Fruit fly (Drosophila melanogaster) whole organism, embryonic: Measurements from ENCODE around the gene CG34292.

Experiments
- Adf1 ChIP-seq: fragments of 200-800 bp; sonication (Bioruptor generic); IDR thresholded peaks from 2 replicates; pipeline ENCODE4 v1.3.6; 2022; ENCODE audit warnings: missing biosample characterization, missing genetic modification characterization
- Bgb ChIP-seq: fragments of 200-800 bp; sonication (Bioruptor generic); IDR thresholded peaks from 2 replicates; pipeline ENCODE4 v1.3.6; 2022; ENCODE audit warnings: missing biosample characterization, missing genetic modification characterization; ENCODE audit not compliant: partially characterized antibody
- Blimp-1 ChIP-seq: fragments of 200-800 bp; sonication (Bioruptor generic); optimal IDR thresholded peaks from 3 replicates; lab custom pipeline; 2018; ENCODE audit warnings: missing biosample characterization, missing genetic modification characterization, mild to moderate bottlenecking, moderate library complexity, missing genetic modification reagents
- CG10431 ChIP-seq: fragments of 200-800 bp; sonication (Bioruptor generic); optimal IDR thresholded peaks from 3 replicates; lab custom pipeline; 2018; ENCODE audit warnings: missing biosample characterization, mild to moderate bottlenecking, missing genetic modification characterization
- CG11560 ChIP-seq: fragments of 200-800 bp; sonication (Bioruptor generic); IDR thresholded peaks from 3 replicates; pipeline ENCODE4 v1.3.6; 2022; ENCODE audit warnings: missing biosample characterization, missing genetic modification characterization
- CG12942 ChIP-seq: fragments of 200-800 bp; sonication (Bioruptor generic); optimal IDR thresholded peaks from 3 replicates; lab custom pipeline; 2016; ENCODE audit warnings: missing biosample characterization, missing genetic modification characterization
- CG16813 ChIP-seq: fragments of 200-800 bp; sonication (Bioruptor generic); IDR thresholded peaks from 3 replicates; pipeline ENCODE4 v1.3.6; 2022; ENCODE audit warnings: missing biosample characterization, missing genetic modification characterization; ENCODE audit not compliant: partially characterized antibody
- CG4404 ChIP-seq: fragments of 200-800 bp; sonication (Bioruptor generic); IDR thresholded peaks from 2 replicates; pipeline ENCODE4 v1.3.6; 2022; ENCODE audit warnings: missing biosample characterization, missing genetic modification characterization
- CG8281 ChIP-seq: fragments of 200-800 bp; sonication (Bioruptor generic); optimal IDR thresholded peaks from 2 replicates; lab custom pipeline; 2018; ENCODE audit warnings: missing biosample characterization, mild to moderate bottlenecking, missing genetic modification characterization, moderate library complexity
- CG9215 ChIP-seq: fragments of 200-800 bp; sonication (Bioruptor generic); IDR thresholded peaks from 2 replicates; pipeline ENCODE4 v1.3.6; 2022; ENCODE audit warnings: missing biosample characterization, missing genetic modification characterization
- CTCF ChIP-seq: fragments of 200-800 bp; sonication (Bioruptor generic); optimal IDR thresholded peaks from 2 replicates; lab custom pipeline; 2017; ENCODE audit warnings: missing biosample characterization, mild to moderate bottlenecking, missing genetic modification characterization, moderate library complexity
- Drgx ChIP-seq: fragments of 200-800 bp; sonication (Bioruptor generic); IDR thresholded peaks from 2 replicates; pipeline ENCODE4 v1.3.6; 2022; ENCODE audit warnings: missing biosample characterization, missing genetic modification characterization
- Ets65A ChIP-seq: fragments of 200-800 bp; sonication (Bioruptor generic); peaks from one replicate; lab custom pipeline; 2016; ENCODE audit warnings: missing biosample characterization, missing genetic modification characterization
- Gug ChIP-seq: fragments of 200-800 bp; sonication (Bioruptor generic); IDR thresholded peaks from 4 replicates; pipeline ENCODE4 v1.3.6; 2022; ENCODE audit warnings: missing biosample characterization, missing genetic modification characterization
- Hr3 ChIP-seq: fragments of 200-800 bp; sonication (Bioruptor generic); optimal IDR thresholded peaks from 3 replicates; lab custom pipeline; 2016; ENCODE audit warnings: missing biosample characterization, missing genetic modification characterization
- Hr39 ChIP-seq: fragments of >200 bp; optimal IDR thresholded peaks from 2 replicates; lab custom pipeline; 2017
- Hr78 ChIP-seq, 2 experiments: fragments of 200-800 bp in 1 of 2; fragments of >200 bp in 1 of 2; sonication (Bioruptor generic) in 1 of 2; optimal IDR thresholded peaks; 2 replicates each; lab custom pipeline; 2017 to 2019; ENCODE audit warnings: missing biosample characterization in 2 of 2, missing genetic modification characterization in 2 of 2, mild to moderate bottlenecking in 1 of 2, moderate library complexity in 1 of 2
- Kr ChIP-seq: fragments of 200-800 bp; sonication (Bioruptor generic); optimal IDR thresholded peaks from 2 replicates; lab custom pipeline; 2017; ENCODE audit warnings: missing biosample characterization, mild to moderate bottlenecking, missing genetic modification characterization
- Trl ChIP-seq, 3 experiments: fragments of >200 bp in 2 of 3; fragments of 200-800 bp in 1 of 3; sonication (Bioruptor generic) in 1 of 3; optimal IDR thresholded peaks; 2 replicates in 1 of 3; 3 replicates in 2 of 3; lab custom pipeline; 2016 to 2017; ENCODE audit warnings: missing biosample characterization in 1 of 3, missing genetic modification characterization in 1 of 3
- amos ChIP-seq: fragments of 200-800 bp; sonication (Bioruptor generic); IDR thresholded peaks from 2 replicates; pipeline ENCODE4 v1.3.6; 2022; ENCODE audit warnings: missing biosample characterization, missing genetic modification characterization; ENCODE audit not compliant: partially characterized antibody
- ato ChIP-seq: fragments of 200-800 bp; sonication (Bioruptor generic); IDR thresholded peaks from 2 replicates; pipeline ENCODE4 v1.3.6; 2022; ENCODE audit warnings: missing biosample characterization, missing genetic modification characterization; ENCODE audit not compliant: partially characterized antibody
- br ChIP-seq: fragments of >200 bp; optimal IDR thresholded peaks from 2 replicates; lab custom pipeline; 2017
- cas ChIP-seq: fragments of 200-800 bp; sonication (Bioruptor generic); IDR thresholded peaks from 2 replicates; pipeline ENCODE4 v1.3.6; 2022; ENCODE audit warnings: missing biosample characterization, missing genetic modification characterization
- chm ChIP-seq: fragments of 200-800 bp; sonication (Bioruptor generic); IDR thresholded peaks from 2 replicates; pipeline ENCODE4 v1.3.6; 2022; ENCODE audit warnings: missing biosample characterization, missing genetic modification characterization
- chn ChIP-seq: fragments of 200-800 bp; sonication (Bioruptor generic); optimal IDR thresholded peaks from 2 replicates; lab custom pipeline; 2016; ENCODE audit warnings: missing biosample characterization, missing genetic modification characterization
- disco-r ChIP-seq: fragments of 200-800 bp; sonication (Bioruptor generic); optimal IDR thresholded peaks from 2 replicates; lab custom pipeline; 2016; ENCODE audit warnings: missing biosample characterization, missing genetic modification characterization
- fd3F ChIP-seq: fragments of 200-800 bp; sonication (Bioruptor generic); optimal IDR thresholded peaks from 2 replicates; lab custom pipeline; 2018; ENCODE audit warnings: missing biosample characterization, mild to moderate bottlenecking, missing genetic modification characterization, moderate library complexity
- lbe ChIP-seq: fragments of 200-800 bp; sonication (Bioruptor generic); optimal IDR thresholded peaks from 2 replicates; lab custom pipeline; 2016; ENCODE audit warnings: missing biosample characterization, mild to moderate bottlenecking, missing genetic modification characterization
- maf-S ChIP-seq: fragments of 200-800 bp; sonication (Bioruptor generic); optimal IDR thresholded peaks from 2 replicates; lab custom pipeline; 2016; ENCODE audit warnings: missing biosample characterization, missing genetic modification characterization
- nerfin-2 ChIP-seq: fragments of 200-800 bp; sonication (Bioruptor generic); IDR thresholded peaks from 2 replicates; pipeline ENCODE4 v1.3.6; 2022; ENCODE audit warnings: missing biosample characterization, missing genetic modification characterization; ENCODE audit not compliant: partially characterized antibody
- otp ChIP-seq: fragments of 200-800 bp; sonication (Bioruptor generic); IDR thresholded peaks from 3 replicates; pipeline ENCODE4, ENCODE4 v1.3.6; 2022; ENCODE audit warnings: missing biosample characterization, missing genetic modification characterization
- pan ChIP-seq, 4 experiments: fragments of >200 bp in 3 of 4; fragments of 200-800 bp in 1 of 4; sonication (Bioruptor generic) in 1 of 4; optimal IDR thresholded peaks in 3 of 4; IDR thresholded peaks in 1 of 4; 2 replicates each; pipeline versions ENCODE4 v1.3.6 to Lab custom; 2017 to 2022; ENCODE audit warnings: missing biosample characterization in 2 of 4, missing genetic modification characterization in 2 of 4, mixed read lengths in 1 of 4
- pnt ChIP-seq: fragments of 200-800 bp; sonication (Bioruptor generic); optimal IDR thresholded peaks from 3 replicates; lab custom pipeline; 2016; ENCODE audit warnings: missing biosample characterization, missing genetic modification characterization
- scrt ChIP-seq: fragments of 200-800 bp; sonication (Bioruptor generic); optimal IDR thresholded peaks from 2 replicates; lab custom pipeline; 2018; ENCODE audit warnings: missing biosample characterization, mild to moderate bottlenecking, missing genetic modification characterization, moderate library complexity
- slbo ChIP-seq: fragments of 200-800 bp; sonication (Bioruptor generic); IDR thresholded peaks from 2 replicates; pipeline ENCODE4 v1.3.6; 2022; ENCODE audit warnings: missing biosample characterization, missing genetic modification characterization
- tgo ChIP-seq: fragments of 200-800 bp; sonication (Bioruptor generic); IDR thresholded peaks from 3 replicates; pipeline ENCODE4 v1.3.6; 2022; ENCODE audit warnings: missing biosample characterization, missing genetic modification characterization
- tin ChIP-seq: fragments of 200-800 bp; sonication (Bioruptor generic); optimal IDR thresholded peaks from 3 replicates; lab custom pipeline; 2016; ENCODE audit warnings: missing biosample characterization, missing genetic modification characterization
- unc-4 ChIP-seq: fragments of 200-800 bp; sonication (Bioruptor generic); IDR thresholded peaks from 2 replicates; pipeline ENCODE4 v1.3.6; 2022; ENCODE audit warnings: missing biosample characterization, missing genetic modification characterization; ENCODE audit not compliant: partially characterized antibody

The CG34292 gene

DNA sequence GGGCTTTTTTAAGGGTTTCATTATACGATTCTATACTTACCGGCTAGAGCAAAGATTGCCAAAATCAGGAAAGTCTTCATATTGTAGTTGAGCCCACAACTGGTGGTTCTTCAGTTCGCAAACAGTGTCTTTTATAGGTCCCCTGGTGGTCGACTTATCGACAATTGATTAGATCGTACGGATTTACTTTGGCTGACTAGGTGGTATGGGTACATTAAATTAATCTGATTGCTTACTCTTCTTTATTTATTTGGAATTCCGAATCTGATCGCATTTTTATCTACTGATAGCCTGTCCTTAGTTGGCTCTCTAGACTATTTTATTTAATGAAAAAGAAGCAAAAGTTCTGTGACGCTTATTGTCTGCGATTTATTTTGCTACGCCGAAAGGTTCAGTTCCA is 36.0 kb upstream of the CG34292 start, which contains the start of gene CG6271 (continued):
- TF ChIP-seq slbo (GFP tag; lab: Robert Waterston, UW) (no peak), ato (GFP tag; lab: Robert Waterston, UW) (no peak)

DNA sequence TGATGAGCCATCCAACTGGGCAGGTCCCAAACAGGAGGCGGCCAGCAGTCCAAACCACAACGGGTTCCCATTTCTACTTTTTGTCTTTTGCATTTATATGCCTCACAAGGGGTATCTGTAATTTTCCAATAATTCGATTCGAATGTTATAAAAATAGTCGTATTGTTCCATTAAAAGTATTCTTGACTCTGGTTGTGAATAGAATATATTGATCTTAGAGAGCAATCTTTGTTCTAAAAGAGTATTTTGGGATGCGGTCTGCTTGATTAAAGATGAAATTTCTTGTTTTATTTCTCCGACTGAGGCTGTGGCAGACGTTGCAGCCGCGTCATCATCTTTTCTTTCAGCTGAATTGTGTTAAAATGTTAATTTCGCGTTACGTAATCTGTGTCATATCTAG is 28.1 kb upstream of the CG34292 start:
- TF ChIP-seq Gug (GFP tag; lab: Robert Waterston, UW) (no peak), CG4404 (GFP tag; lab: Robert Waterston, UW) (no peak)

DNA sequence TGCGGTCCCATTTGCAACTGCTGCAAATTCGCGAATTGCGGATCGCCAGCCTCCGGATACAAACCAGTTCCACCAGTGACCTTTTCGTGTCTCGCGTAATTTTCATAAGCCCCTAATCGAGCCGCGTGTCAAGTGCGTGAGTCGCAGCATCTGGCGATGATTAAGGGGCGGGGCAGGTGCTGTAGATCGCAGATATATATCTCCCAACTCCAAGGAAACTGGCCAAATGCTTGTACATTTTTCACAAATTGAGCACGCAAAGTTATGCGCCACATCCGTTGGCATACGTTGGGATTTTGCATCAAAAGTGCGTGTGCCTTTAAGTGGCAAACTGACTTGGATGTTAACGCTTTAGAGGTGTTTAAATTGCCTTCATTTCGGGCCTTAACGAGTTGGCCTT is 22.0 kb upstream of the CG34292 start:
- TF ChIP-seq CG8281 (tag; lab: Kevin White, UChicago) = no peak
- TF ChIP-seq Hr3 (GFP tag; lab: Kevin White, UChicago) = no peak
- TF ChIP-seq Ets65A (GFP tag; lab: Kevin White, UChicago) = peak; percentile 35
- no peak for TF ChIP-seq tgo
- TF ChIP-seq pnt (GFP tag; lab: Kevin White, UChicago) = no peak

DNA sequence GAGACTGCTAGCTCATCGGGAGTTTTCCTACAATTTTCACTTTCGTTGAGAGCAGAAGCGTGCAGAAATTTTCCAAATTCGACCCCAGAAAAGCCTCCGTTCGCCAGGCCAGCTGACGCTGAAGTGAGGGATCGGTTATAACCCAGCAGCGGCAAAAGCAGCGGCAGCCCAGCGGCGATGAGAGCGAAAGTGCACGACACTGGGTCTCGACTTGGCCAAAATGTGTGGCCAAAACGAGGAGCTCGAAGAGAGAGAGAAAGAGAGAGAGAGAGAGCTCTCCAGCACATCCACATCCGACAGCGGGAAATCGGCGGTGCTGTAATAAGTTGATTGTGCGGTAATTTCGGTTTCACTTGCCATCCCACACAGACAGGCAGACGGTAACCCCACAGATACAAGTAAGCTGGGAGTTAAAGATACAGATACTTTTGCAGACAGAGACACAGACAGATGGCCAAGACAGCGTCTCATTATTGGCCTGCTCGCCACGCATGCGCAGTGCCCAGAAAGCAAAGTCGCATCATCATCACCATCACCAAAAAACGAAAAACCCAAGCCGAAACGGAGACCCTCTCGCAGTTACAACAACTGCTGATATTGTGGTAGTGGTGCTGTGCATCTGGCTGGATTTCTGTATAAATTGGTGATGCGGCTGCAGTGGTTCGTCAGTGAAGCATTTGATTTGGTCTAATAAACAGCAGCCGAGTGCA is 13.3 kb upstream of the CG34292 start, which contains the start of gene TwdlT:
Gene TwdlT, plus strand, starts transcription at position 660 of the 710 bp plus-strand sequence.
- TF ChIP-seq nerfin-2 (GFP tag; lab: Robert Waterston, UW) = no peak
- TF ChIP-seq CG11560 (tag; lab: Robert Waterston, UW) = no peak
- TF ChIP-seq Blimp-1 (GFP tag; lab: Kevin White, UChicago) = peak; percentile 62
- TF ChIP-seq chm (GFP tag; lab: Robert Waterston, UW) = no peak
- peak in 1 of 2 experiments; percentile 16 for TF ChIP-seq Trl (optimal IDR thresholded peaks at IDR 0.05; lab: Kevin White, UChicago)
- TF ChIP-seq Trl (GFP tag; optimal IDR thresholded peaks at IDR 0.05; lab: Kevin White, UChicago) = no peak
- TF ChIP-seq Ets65A (GFP tag; lab: Kevin White, UChicago) = peak; percentile 75

- no peak for TF ChIP-seq unc-4
- no peak for TF ChIP-seq CG10431 (GFP tag; lab: Kevin White, UChicago)
- TF ChIP-seq Drgx (GFP tag; lab: Robert Waterston, UW) = no peak
- no peak for TF ChIP-seq chn
- peak; percentile 17 for TF ChIP-seq Hr39
- no peak for TF ChIP-seq Kr (GFP tag; lab: Kevin White, UChicago)
- TF ChIP-seq CG9215 (GFP tag; lab: Robert Waterston, UW) = 0 out of 2 replicates have a peak, but pooled peaks have one; percentile 7
- TF ChIP-seq cas (GFP tag; lab: Robert Waterston, UW) = no peak
- no peak for TF ChIP-seq pan (optimal IDR thresholded peaks at IDR 0.05; lab: Kevin White, UChicago)
- TF ChIP-seq pan (GFP tag; optimal IDR thresholded peaks at IDR 0.05 in 1 of 2, IDR thresholded peaks at IDR 0.05 in 1 of 2) = no peak
- TF ChIP-seq disco-r (GFP tag; lab: Kevin White, UChicago) = no peak
- TF ChIP-seq lbe = no peak
- TF ChIP-seq CG12942 = no peak
- no peak for TF ChIP-seq tin
- no peak for TF ChIP-seq maf-S (GFP tag; lab: Kevin White, UChicago)
- no peak for TF ChIP-seq otp
- TF ChIP-seq, all 482 proteins: peak for 2
Observed at dm6 chr3R:27049549-27049948, 12.5 kb upstream of the CG34292 start.

- TF ChIP-seq fd3F (GFP tag; lab: Kevin White, UChicago) (no peak), Bgb (peak; percentile 42; the same call in 1 of the 2 replicates), br (no peak), CG16813 (GFP tag; lab: Robert Waterston, UW) (peak; percentile 32; the same call in 1 of the 3 replicates), CTCF (GFP tag; lab: Kevin White, UChicago) (peak; percentile 22), Hr78 (GFP tag; optimal IDR thresholded peaks at IDR 0.05; lab: Kevin White, UChicago) (peak in 1 of 2 experiments; percentile 93), amos (GFP tag; lab: Robert Waterston, UW) (peak; percentile 19; the same call in 1 of the 2 replicates), scrt (GFP tag; lab: Kevin White, UChicago) (no peak), Adf1 (GFP tag; lab: Robert Waterston, UW) (no peak)
- TF ChIP-seq, all 482 proteins: peak for 5
Observed at dm6 chr3R:27056152-27056551, 5.9 kb upstream of the CG34292 start.
